Fruit fly (Drosophila melanogaster) whole organism, wandering third instar larva: ENCODE data around the gene Icmt.

Source experiments
- Abd-B ChIP-seq: fragments of >200 bp; optimal IDR thresholded peaks from 2 replicates; lab custom pipeline; 2017; ENCODE audit warnings: missing biosample characterization, missing genetic modification characterization
- CG32264 ChIP-seq: fragments of 200-800 bp; sonication (Bioruptor generic); optimal IDR thresholded peaks from 2 replicates; lab custom pipeline; 2016; ENCODE audit warnings: missing biosample characterization, missing genetic modification characterization
- CG9705 ChIP-seq: fragments of 200-800 bp; sonication (Bioruptor generic); optimal IDR thresholded peaks from 2 replicates; lab custom pipeline; 2018; ENCODE audit warnings: missing biosample characterization, mild to moderate bottlenecking, missing genetic modification characterization
- CrebA ChIP-seq: fragments of 200-800 bp; sonication (Bioruptor generic); optimal IDR thresholded peaks from 2 replicates; lab custom pipeline; 2016; ENCODE audit warnings: missing biosample characterization, mild to moderate bottlenecking, missing genetic modification characterization, borderline replicate concordance
- Dfd ChIP-seq: fragments of >200 bp; optimal IDR thresholded peaks from 2 replicates; lab custom pipeline; 2017; ENCODE audit warnings: missing biosample characterization, missing genetic modification characterization
- Dif ChIP-seq: fragments of 200-275, 200-300 bp; sonication (Bioruptor generic); optimal IDR thresholded peaks from 2 replicates; lab custom pipeline; 2018; ENCODE audit warnings: missing biosample characterization, missing genetic modification characterization; ENCODE audit not compliant: partially characterized antibody
- GATAd ChIP-seq: sonication (Bioruptor generic); optimal IDR thresholded peaks from 2 replicates; lab custom pipeline; 2016; ENCODE audit warnings: missing biosample characterization, missing genetic modification characterization
- HLH106 ChIP-seq: fragments of 200-800 bp; optimal IDR thresholded peaks from 3 replicates; lab custom pipeline; 2019; ENCODE audit warnings: missing biosample characterization, mild to moderate bottlenecking, missing genetic modification characterization, moderate library complexity
- Hnf4 ChIP-seq: fragments of 200-800 bp; sonication (Bioruptor generic); optimal IDR thresholded peaks from 2 replicates; lab custom pipeline; 2016; ENCODE audit warnings: missing biosample characterization, mild to moderate bottlenecking, missing genetic modification characterization
- Hr78 ChIP-seq: fragments of >200 bp; optimal IDR thresholded peaks from 2 replicates; lab custom pipeline; 2017; ENCODE audit warnings: missing biosample characterization, missing genetic modification characterization
- Hr83 ChIP-seq: fragments of 200-300 bp; sonication (Bioruptor generic); optimal IDR thresholded peaks from 2 replicates; lab custom pipeline; 2016; ENCODE audit warnings: missing biosample characterization, mild to moderate bottlenecking, missing genetic modification characterization, moderate library complexity; ENCODE audit not compliant: poor library complexity, severe bottlenecking
- Jra ChIP-seq: sonication (Bioruptor generic); optimal IDR thresholded peaks from 2 replicates; lab custom pipeline; 2016; ENCODE audit warnings: missing biosample characterization, missing genetic modification characterization
- Mio ChIP-seq: sonication (Bioruptor generic); optimal IDR thresholded peaks from 2 replicates; lab custom pipeline; 2016; ENCODE audit warnings: missing biosample characterization, missing genetic modification characterization
- Myc ChIP-seq: fragments of >200 bp; optimal IDR thresholded peaks from 2 replicates; lab custom pipeline; 2017
- N ChIP-seq: fragments of >200 bp; optimal IDR thresholded peaks from 2 replicates; lab custom pipeline; 2018; ENCODE audit warnings: missing biosample characterization, missing external identifiers, missing genetic modification characterization
- OdsH ChIP-seq: fragments of 200-800 bp; sonication (Bioruptor generic); optimal IDR thresholded peaks from 2 replicates; lab custom pipeline; 2016; ENCODE audit warnings: missing biosample characterization, mild to moderate bottlenecking, missing genetic modification characterization
- Rel ChIP-seq, 2 experiments: fragments of 200-800 bp; sonication (Bioruptor generic) in 1 of 2; optimal IDR thresholded peaks; 2 replicates in 1 of 2; 3 replicates in 1 of 2; lab custom pipeline; 2016 to 2019; ENCODE audit warnings: mild to moderate bottlenecking in 2 of 2, missing biosample characterization in 2 of 2, missing genetic modification characterization in 2 of 2, moderate library complexity in 1 of 2
- Sp1 ChIP-seq: fragments of 200-800 bp; sonication (Bioruptor generic); optimal IDR thresholded peaks from 3 replicates; lab custom pipeline; 2019; ENCODE audit warnings: missing biosample characterization, mild to moderate bottlenecking, missing genetic modification characterization, moderate library complexity
- Vsx2 ChIP-seq: fragments of 200-300, 225-300 bp; sonication (Bioruptor generic); optimal IDR thresholded peaks from 2 replicates; lab custom pipeline; 2018; ENCODE audit warnings: missing biosample characterization, missing genetic modification characterization; ENCODE audit not compliant: partially characterized antibody
- br ChIP-seq: fragments of 200-800 bp; sonication (Bioruptor generic); optimal IDR thresholded peaks from 2 replicates; lab custom pipeline; 2016; ENCODE audit warnings: missing biosample characterization, missing genetic modification characterization
- brk ChIP-seq: fragments of 200-800 bp; sonication (Bioruptor generic); optimal IDR thresholded peaks from 2 replicates; lab custom pipeline; 2016; ENCODE audit warnings: missing biosample characterization, mild to moderate bottlenecking, missing genetic modification characterization
- dl ChIP-seq, 2 experiments: fragments of 175-275, 200-275 bp in 1 of 2; fragments of 200-275 bp in 1 of 2; sonication (Bioruptor generic); optimal IDR thresholded peaks; lab custom pipeline; 2018; ENCODE audit warnings: mild to moderate bottlenecking in 2 of 2, missing biosample characterization in 2 of 2, missing genetic modification characterization in 2 of 2, moderate library complexity in 2 of 2; ENCODE audit not compliant: partially characterized antibody in 2 of 2, insufficient read depth in 1 of 2
- dmrt93B ChIP-seq: fragments of 200-800 bp; sonication (Bioruptor generic); optimal IDR thresholded peaks from 2 replicates; lab custom pipeline; 2018; ENCODE audit warnings: missing biosample characterization, mild to moderate bottlenecking, missing genetic modification characterization
- dsf ChIP-seq: sonication (Bioruptor generic); optimal IDR thresholded peaks from 2 replicates; lab custom pipeline; 2016; ENCODE audit warnings: missing biosample characterization, missing genetic modification characterization, borderline replicate concordance
- ey ChIP-seq: fragments of 200-800 bp; sonication (Bioruptor generic); optimal IDR thresholded peaks from 2 replicates; lab custom pipeline; 2016; ENCODE audit warnings: missing biosample characterization, missing genetic modification characterization
- foxo ChIP-seq, 2 experiments: fragments of 200-800 bp; sonication (Bioruptor generic); optimal IDR thresholded peaks; 2 replicates in 1 of 2; 3 replicates in 1 of 2; lab custom pipeline; 2016 to 2017; ENCODE audit warnings: missing biosample characterization in 2 of 2, missing genetic modification characterization in 2 of 2
- fru ChIP-seq: fragments of 200-800 bp; sonication (Bioruptor generic); optimal IDR thresholded peaks from 3 replicates; lab custom pipeline; 2016; ENCODE audit warnings: missing biosample characterization, mild to moderate bottlenecking, missing genetic modification characterization
- h ChIP-seq: fragments of 200-800 bp; sonication (Bioruptor generic); optimal IDR thresholded peaks from 3 replicates; lab custom pipeline; 2016; ENCODE audit warnings: missing biosample characterization, mild to moderate bottlenecking, missing genetic modification characterization
- jim ChIP-seq: fragments of 175-275, 200-325 bp; sonication (Bioruptor generic); optimal IDR thresholded peaks from 2 replicates; lab custom pipeline; 2016; ENCODE audit warnings: missing biosample characterization, mild to moderate bottlenecking, missing genetic modification characterization
- lola ChIP-seq: fragments of >200 bp; optimal IDR thresholded peaks from 2 replicates; lab custom pipeline; 2017; ENCODE audit warnings: missing biosample characterization, missing genetic modification characterization
- pan ChIP-seq: fragments of >200 bp; optimal IDR thresholded peaks from 2 replicates; lab custom pipeline; 2017
- psq ChIP-seq: fragments of 200-800 bp; sonication (Bioruptor generic); optimal IDR thresholded peaks from 3 replicates; lab custom pipeline; 2017; ENCODE audit warnings: missing biosample characterization, mild to moderate bottlenecking, missing genetic modification characterization, moderate library complexity
- rgr ChIP-seq: fragments of 200-800 bp; sonication (Bioruptor generic); optimal IDR thresholded peaks from 3 replicates; lab custom pipeline; 2016; ENCODE audit warnings: missing biosample characterization, mild to moderate bottlenecking, missing genetic modification characterization
- sage ChIP-seq: fragments of 200-800 bp; sonication (Bioruptor generic); optimal IDR thresholded peaks from 2 replicates; lab custom pipeline; 2016; ENCODE audit warnings: missing biosample characterization, mild to moderate bottlenecking, missing genetic modification characterization
- sv ChIP-seq: fragments of 200-800 bp; sonication (Bioruptor generic); optimal IDR thresholded peaks from 3 replicates; lab custom pipeline; 2016; ENCODE audit warnings: missing biosample characterization, missing genetic modification characterization
- tai ChIP-seq: sonication (Bioruptor generic); optimal IDR thresholded peaks from 2 replicates; lab custom pipeline; 2016; ENCODE audit warnings: missing biosample characterization, missing genetic modification characterization
- usp ChIP-seq: fragments of >200 bp; optimal IDR thresholded peaks from 2 replicates; lab custom pipeline; 2017; ENCODE audit warnings: missing biosample characterization, missing genetic modification characterization
- woc ChIP-seq: sonication (Bioruptor generic); optimal IDR thresholded peaks from 2 replicates; lab custom pipeline; 2016; ENCODE audit warnings: missing biosample characterization, mild to moderate bottlenecking, missing genetic modification characterization

Icmt gene

dm6 chr3L:12994835-12995234 is 23.2 kb upstream of the Icmt start, which contains the start of gene CG11262:
Gene CG11262, plus strand, starts transcription at chr3L:12995135.
- no peak for TF ChIP-seq GATAd
- TF ChIP-seq woc, result no peak
- TF ChIP-seq sage (GFP tag; lab: Kevin White, UChicago), result no peak
- no peak for TF ChIP-seq HLH106 (tag; lab: Kevin White, UChicago)
- no peak for TF ChIP-seq Hnf4 (GFP tag; lab: Kevin White, UChicago)
- TF ChIP-seq tai (GFP tag; lab: Kevin White, UChicago), result no peak
- TF ChIP-seq Dfd (GFP tag; lab: Kevin White, UChicago), result no peak
- no peak for TF ChIP-seq Rel (GFP tag; optimal IDR thresholded peaks at IDR 0.05; lab: Kevin White, UChicago)
- TF ChIP-seq Rel (tag; optimal IDR thresholded peaks at IDR 0.05; lab: Kevin White, UChicago), result no peak
- TF ChIP-seq OdsH, result no peak
- TF ChIP-seq lola, result no peak
- no peak for TF ChIP-seq psq (GFP tag; lab: Kevin White, UChicago)

- TF ChIP-seq woc (no peak), br (GFP tag; lab: Kevin White, UChicago) (no peak), sv (GFP tag; lab: Kevin White, UChicago) (no peak), CrebA (GFP tag; lab: Kevin White, UChicago) (no peak), rgr (no peak), CG9705 (GFP tag; lab: Kevin White, UChicago) (no peak), N (GFP tag; lab: Kevin White, UChicago) (no peak), foxo (GFP tag; optimal IDR thresholded peaks at IDR 0.05; lab: Kevin White, UChicago) (peak in 1 of 2 experiments; percentile 40), Vsx2 (GFP tag; lab: Kevin White, UChicago) (no peak), jim (GFP tag; lab: Kevin White, UChicago) (no peak), lola (no peak), fru (peak; percentile 35), Hr78 (GFP tag; lab: Kevin White, UChicago) (no peak), psq (GFP tag; lab: Kevin White, UChicago) (no peak), ey (GFP tag; lab: Kevin White, UChicago) (peak; percentile 20), Myc (lab: Kevin White, UChicago) (peak; percentile 38), Dfd (GFP tag; lab: Kevin White, UChicago) (no peak), dsf (GFP tag; lab: Kevin White, UChicago) (no peak), sage (GFP tag; lab: Kevin White, UChicago) (no peak), dl (GFP tag; optimal IDR thresholded peaks at IDR 0.05; lab: Kevin White, UChicago; ENCODE audit: insufficient read depth in 1 of 2, partially characterized antibody in 2 of 2) (no peak), dmrt93B (GFP tag; lab: Kevin White, UChicago) (no peak), Hnf4 (GFP tag; lab: Kevin White, UChicago) (peak; percentile 60), Abd-B (GFP tag; lab: Kevin White, UChicago) (no peak), GATAd (no peak), h (GFP tag; lab: Kevin White, UChicago) (no peak), Hr83 (peak; percentile 6), tai (GFP tag; lab: Kevin White, UChicago) (peak; percentile 47), CG32264 (no peak), Sp1 (GFP tag; lab: Kevin White, UChicago) (no peak), brk (GFP tag; lab: Kevin White, UChicago) (peak; percentile 20), Rel (GFP tag; optimal IDR thresholded peaks at IDR 0.05; lab: Kevin White, UChicago) (no peak), Rel (tag; optimal IDR thresholded peaks at IDR 0.05; lab: Kevin White, UChicago) (no peak), usp (GFP tag; lab: Kevin White, UChicago) (no peak), HLH106 (tag; lab: Kevin White, UChicago) (no peak), Jra (GFP tag; lab: Kevin White, UChicago) (no peak), Mio (GFP tag; lab: Kevin White, UChicago) (no peak), OdsH (no peak), pan (lab: Kevin White, UChicago) (no peak), Dif (no peak)
- TF ChIP-seq, all 38 proteins: peak for 8
These were observed 11.6 kb upstream of the Icmt start, which contains the start of gene CG11263 for dm6 chr3L:13006490-13006889. Gene CG11263, plus strand, starts transcription at chr3L:13006817.
